Fruit fly (Drosophila melanogaster): ENCODE data around the gene Gtpx.

The Gtpx gene

DNA sequence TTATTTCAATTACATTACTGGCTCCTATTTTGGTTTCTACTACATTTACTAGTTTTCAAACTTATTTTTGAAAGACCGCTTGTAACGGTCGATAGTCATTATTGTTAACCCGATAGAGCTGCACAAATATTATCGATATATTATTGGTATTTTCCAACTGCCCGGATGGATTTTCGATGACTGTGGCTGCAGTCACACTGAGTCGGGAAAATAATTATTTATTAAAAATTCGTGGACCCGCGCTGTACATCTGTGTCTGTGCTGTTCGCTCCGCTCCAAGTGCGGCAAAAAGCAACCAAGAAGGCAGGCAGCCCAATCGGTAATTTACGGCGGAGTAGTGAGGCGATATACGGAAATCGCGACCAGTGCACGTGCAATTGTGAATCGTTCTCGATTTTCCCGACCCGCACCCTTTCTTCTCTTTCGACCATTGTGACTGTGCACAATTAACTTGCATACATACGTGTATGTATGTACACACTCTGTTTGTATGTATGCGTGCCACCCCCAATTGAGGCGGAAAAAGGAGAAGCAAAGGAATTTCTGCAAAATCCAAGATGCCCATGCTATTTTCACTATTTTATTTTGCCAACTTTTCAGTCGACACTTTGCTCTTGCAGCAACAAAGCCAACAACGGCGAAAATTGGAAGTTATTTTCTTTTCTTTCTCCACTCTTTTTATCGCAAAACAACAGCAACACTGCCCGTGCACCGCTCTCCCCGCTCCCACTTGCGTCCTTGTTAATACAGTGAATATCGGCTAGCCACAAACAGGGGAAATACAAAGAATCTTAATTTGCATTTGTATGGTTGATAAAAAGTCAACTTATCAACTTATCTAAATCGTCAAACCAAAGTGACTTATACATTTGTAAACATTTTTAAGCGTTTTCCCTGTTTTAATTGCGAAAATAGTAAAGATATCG is 22.3 kb upstream of the Gtpx start, which contains the start of gene ZnT63C (continued):
- TF ChIP-seq CG34422 (GFP tag; IDR thresholded peaks at IDR 0.05) (no peak), CG14014 (GFP tag; IDR thresholded peaks at IDR 0.05) (no peak; the same call in 1 of the 2 replicates), pho (GFP tag; optimal IDR thresholded peaks at IDR 0.05) (no peak), CG30020 (tag; optimal IDR thresholded peaks at IDR 0.05) (peak; percentile 18), CG32532 (GFP tag; IDR thresholded peaks at IDR 0.05) (no peak), wdn (GFP tag; IDR thresholded peaks at IDR 0.05) (0 out of 2 replicates have a peak, but pooled peaks have one; percentile 6), cato (GFP tag; optimal IDR thresholded peaks at IDR 0.05; ENCODE audit: borderline replicate concordance) (no peak), CG31388 (GFP tag; optimal IDR thresholded peaks at IDR 0.05) (no peak), BtbVII (GFP tag; optimal IDR thresholded peaks at IDR 0.05) (no peak), CG12299 (tag; optimal IDR thresholded peaks at IDR 0.05) (peak; percentile 7), BEAF-32 (GFP tag; optimal IDR thresholded peaks at IDR 0.05) (peak; percentile 70), cg (GFP tag; optimal IDR thresholded peaks at IDR 0.05) (peak; percentile 83), Sox102F (GFP tag; optimal IDR thresholded peaks at IDR 0.05) (no peak), CG32772 (GFP tag; IDR thresholded peaks at IDR 0.05) (no peak), yki (optimal IDR thresholded peaks at IDR 0.05) (no peak), Dref (GFP tag; IDR thresholded peaks at IDR 0.05) (peak; percentile 84), CG33213 (GFP tag; optimal IDR thresholded peaks at IDR 0.05) (no peak), chinmo (GFP tag; IDR thresholded peaks at IDR 0.05; ENCODE audit: partially characterized antibody) (peak; percentile 89), CG5953 (GFP tag; IDR thresholded peaks at IDR 0.05) (0 out of 2 replicates have a peak, but pooled peaks have one; percentile 23), croc (GFP tag; conservative IDR thresholded peaks at IDR 0.05) (no peak), CG7928 (GFP tag; optimal IDR thresholded peaks at IDR 0.05) (no peak), psq (GFP tag; optimal IDR thresholded peaks at IDR 0.05) (no peak), bowl (GFP tag; IDR thresholded peaks at IDR 0.05) (0 out of 2 replicates have a peak, but pooled peaks have one; percentile 35), tx (GFP tag; optimal IDR thresholded peaks at IDR 0.05) (no peak), CG16779 (GFP tag; IDR thresholded peaks at IDR 0.05) (no peak), Doc2 (GFP tag; IDR thresholded peaks at IDR 0.05) (no peak), cas (GFP tag; IDR thresholded peaks at IDR 0.05) (no peak), ind (GFP tag; optimal IDR thresholded peaks at IDR 0.05) (no peak), gce (GFP tag; IDR thresholded peaks at IDR 0.05) (no peak), sens (GFP tag) (peak; percentile 69), sc (optimal IDR thresholded peaks at IDR 0.05) (no peak), sc (GFP tag; optimal IDR thresholded peaks at IDR 0.05) (no peak), CG3163 (GFP tag; optimal IDR thresholded peaks at IDR 0.05) (no peak), pros (GFP tag; optimal IDR thresholded peaks at IDR 0.05) (peak; percentile 1), CG13424 (tag; optimal IDR thresholded peaks at IDR 0.05) (no peak), run (tag; optimal IDR thresholded peaks at IDR 0.05) (peak; percentile 1), CG3407 (GFP tag; optimal IDR thresholded peaks at IDR 0.05) (no peak), CG13287 (GFP tag; IDR thresholded peaks at IDR 0.05; ENCODE audit: partially characterized antibody) (peak; percentile 85), CG17612 (GFP tag; IDR thresholded peaks at IDR 0.05) (no peak), row (GFP tag; IDR thresholded peaks at IDR 0.05) (peak; percentile 33; the same call in 2 of the 3 replicates), Hr78 (GFP tag; optimal IDR thresholded peaks at IDR 0.05) (no peak), E2f2 (GFP tag; IDR thresholded peaks at IDR 0.05) (no peak; the same call in 1 of the 2 replicates), Scr (GFP tag; IDR thresholded peaks at IDR 0.05; ENCODE audit: partially characterized antibody) (peak; percentile 79), dpn (GFP tag; optimal IDR thresholded peaks at IDR 0.05) (no peak), knrl (GFP tag; IDR thresholded peaks at IDR 0.05; ENCODE audit: partially characterized antibody) (peak; percentile 67), CG31365 (tag; optimal IDR thresholded peaks at IDR 0.05) (no peak), CG18011 (GFP tag; optimal IDR thresholded peaks at IDR 0.05) (no peak), CG15696 (tag; optimal IDR thresholded peaks at IDR 0.05) (no peak), CG10431 (GFP tag; optimal IDR thresholded peaks at IDR 0.05) (no peak)
